Worm (Caenorhabditis elegans) whole organism, young adult: ENCODE results near the gene Y39G8B.13.

ENCODE experiments used
- ccch-3 ChIP-seq: fragments of 200-800 bp; sonication (Bioruptor generic); optimal IDR thresholded peaks from 2 replicates; lab custom pipeline; 2018; ENCODE audit warnings: mild to moderate bottlenecking, missing genetic modification characterization, missing compliant biosample characterization
- chd-7 ChIP-seq: sonication (generic microtip); optimal IDR thresholded peaks from 2 replicates; lab custom pipeline; 2016; ENCODE audit warnings: mild to moderate bottlenecking, missing genetic modification characterization, moderate library complexity, missing compliant biosample characterization
- lin-35 ChIP-seq, 3 experiments: fragments of 150-350 bp in 2 of 3; sonication (generic microtip) in 1 of 3; optimal IDR thresholded peaks; 2 replicates each; lab custom pipeline; 2014 to 2018; ENCODE audit warnings: missing biosample characterization in 3 of 3, missing genetic modification characterization in 3 of 3, missing genetic modification reagents in 3 of 3
- lsl-1 ChIP-seq: fragments of 200-800 bp; sonication (Bioruptor generic); optimal IDR thresholded peaks from 2 replicates; lab custom pipeline; 2018; ENCODE audit warnings: mild to moderate bottlenecking, missing genetic modification characterization, moderate library complexity, missing compliant biosample characterization
- pha-4 ChIP-seq: fragments of 150-350 bp; sonication (generic microtip); optimal IDR thresholded peaks from 2 replicates; lab custom pipeline; 2014; ENCODE audit warnings: missing biosample characterization, missing genetic modification reagents, missing genetic modification characterization
- ztf-3 ChIP-seq: fragments of 200-800 bp; sonication (Bioruptor generic); optimal IDR thresholded peaks from 2 replicates; lab custom pipeline; 2018; ENCODE audit warnings: mild to moderate bottlenecking, missing genetic modification characterization, missing compliant biosample characterization

ce11 chrII:13997989-13998388 is 15.1 kb upstream of the Y39G8B.13 start:
- TF ChIP-seq lin-35 (GFP tag; optimal IDR thresholded peaks at IDR 0.05; lab: Kevin White, UChicago) (no peak), ccch-3 (GFP tag; lab: Kevin White, UChicago) (no peak), pha-4 (no peak), chd-7 (tag; lab: Kevin White, UChicago) (no peak), ztf-3 (GFP tag; lab: Kevin White, UChicago) (no peak), lsl-1 (no peak)
